Fruit fly (Drosophila melanogaster): ENCODE results near the gene Sirt2.

Sirt2 gene

DNA sequence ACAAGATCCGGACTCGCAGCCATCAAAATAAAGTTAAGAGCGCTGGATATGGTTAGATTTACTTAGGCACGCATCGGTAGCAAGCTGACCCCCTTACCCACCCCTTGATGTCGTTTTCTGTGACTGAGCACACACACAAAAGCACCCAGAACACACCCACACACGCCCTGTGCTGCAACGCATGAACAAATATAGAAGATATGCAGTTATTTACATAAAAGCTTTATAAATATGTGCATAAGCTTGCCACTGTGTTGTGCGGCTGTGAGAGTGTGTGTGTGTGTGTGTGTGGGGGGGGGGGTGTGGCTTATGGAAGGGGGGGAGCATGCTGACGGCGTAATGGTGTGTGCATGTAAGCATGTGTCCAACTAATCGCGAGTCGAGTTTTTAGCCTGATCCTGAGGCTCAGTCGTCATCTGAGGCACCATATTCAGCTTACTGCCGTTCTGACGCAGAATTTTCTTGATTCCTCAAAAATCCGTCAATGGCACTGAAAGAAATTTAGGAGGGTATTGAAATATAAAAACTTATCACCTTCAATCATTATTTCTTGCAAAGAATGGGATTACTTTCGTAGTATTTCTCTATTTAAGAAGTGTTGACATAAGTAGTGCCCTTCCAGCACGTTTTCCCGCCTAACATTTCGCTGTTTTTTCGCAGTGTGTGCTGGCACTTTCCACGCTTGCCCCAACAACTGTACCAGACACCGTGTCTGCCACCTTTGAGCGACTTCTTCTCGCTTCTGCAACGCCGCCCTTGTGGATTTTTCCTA is 42.4 kb upstream of the Sirt2 start (continued):
- TF ChIP-seq gro (GFP tag; optimal IDR thresholded peaks at IDR 0.05) (no peak), fd64A (GFP tag; optimal IDR thresholded peaks at IDR 0.05) (peak; percentile 97), CG13424 (tag; optimal IDR thresholded peaks at IDR 0.05) (peak; percentile 56), Lim3 (GFP tag; IDR thresholded peaks at IDR 0.05) (no peak), CG1647 (GFP tag; optimal IDR thresholded peaks at IDR 0.05) (peak; percentile 75), CG7786 (GFP tag; optimal IDR thresholded peaks at IDR 0.05) (no peak), CG2199 (GFP tag; IDR thresholded peaks at IDR 0.05) (no peak), Mad (GFP tag; optimal IDR thresholded peaks at IDR 0.05) (no peak), trem (tag; optimal IDR thresholded peaks at IDR 0.05) (no peak), lola (GFP tag; optimal IDR thresholded peaks at IDR 0.05) (peak in 1 of 3 experiments; percentile 56), CG9797 (GFP tag; optimal IDR thresholded peaks at IDR 0.05) (peak; percentile 30), fd3F (GFP tag; optimal IDR thresholded peaks at IDR 0.05) (no peak), kni (GFP tag; optimal IDR thresholded peaks at IDR 0.05) (peak; percentile 96), Rx (GFP tag; IDR thresholded peaks at IDR 0.05) (peak; percentile 26), H2.0 (GFP tag; IDR thresholded peaks at IDR 0.05) (peak; percentile 51; the same call in 1 of the 2 replicates), nau (GFP tag; optimal IDR thresholded peaks at IDR 0.05) (peak; percentile 85), CG14667 (GFP tag; IDR thresholded peaks at IDR 0.05) (peak; percentile 14; the same call in 1 of the 2 replicates), zfh1 (GFP tag; IDR thresholded peaks at IDR 0.05) (peak; percentile 48; the same call in 2 of the 3 replicates), Myb (GFP tag; optimal IDR thresholded peaks at IDR 0.05) (no peak), cato (GFP tag; optimal IDR thresholded peaks at IDR 0.05; ENCODE audit: borderline replicate concordance) (peak; percentile 52), mirr (GFP tag; optimal IDR thresholded peaks at IDR 0.05) (no peak), pb (GFP tag; optimal IDR thresholded peaks at IDR 0.05) (no peak), Awh (GFP tag; IDR thresholded peaks at IDR 0.05) (peak; percentile 39; the same call in 1 of the 2 replicates), Antp (GFP tag; optimal IDR thresholded peaks at IDR 0.05) (peak; percentile 55), CG33557 (GFP tag; optimal IDR thresholded peaks at IDR 0.05) (peak; percentile 76), CG9609 (GFP tag; optimal IDR thresholded peaks at IDR 0.05) (peak; percentile 5), so (GFP tag; IDR thresholded peaks at IDR 0.05) (no peak), CG2678 (tag; optimal IDR thresholded peaks at IDR 0.05) (peak; percentile 39), HLH54F (GFP tag; optimal IDR thresholded peaks at IDR 0.05) (no peak), pzg (GFP tag; optimal IDR thresholded peaks at IDR 0.05) (no peak), CG18011 (GFP tag; optimal IDR thresholded peaks at IDR 0.05) (no peak), CG10267 (tag; optimal IDR thresholded peaks at IDR 0.05) (no peak), CG10274 (GFP tag; optimal IDR thresholded peaks at IDR 0.05) (no peak), al (GFP tag; IDR thresholded peaks at IDR 0.05) (no peak), pnt (GFP tag; optimal IDR thresholded peaks at IDR 0.05) (peak; percentile 13), CG10959 (GFP tag; IDR thresholded peaks at IDR 0.05) (peak; percentile 64), Hand (GFP tag; optimal IDR thresholded peaks at IDR 0.05) (no peak), CG18262 (tag; optimal IDR thresholded peaks at IDR 0.05) (peak; percentile 25), lov (optimal IDR thresholded peaks at IDR 0.05) (no peak), lov (GFP tag; IDR thresholded peaks at IDR 0.05) (peak; percentile 86), Ada2b (GFP tag; IDR thresholded peaks at IDR 0.05) (no peak), kay (GFP tag; optimal IDR thresholded peaks at IDR 0.05) (peak; percentile 74), CTCF (GFP tag; optimal IDR thresholded peaks at IDR 0.05) (no peak), CG5953 (GFP tag; IDR thresholded peaks at IDR 0.05) (peak; percentile 78), gsb-n (tag; optimal IDR thresholded peaks at IDR 0.05) (peak; percentile 79), Nf-YB (GFP tag; optimal IDR thresholded peaks at IDR 0.05) (peak; percentile 26), bigmax (GFP tag; optimal IDR thresholded peaks at IDR 0.05) (no peak), CG1792 (GFP tag; optimal IDR thresholded peaks at IDR 0.05) (peak; percentile 93), Poxn (GFP tag; IDR thresholded peaks at IDR 0.05) (no peak), CG13624 (GFP tag; optimal IDR thresholded peaks at IDR 0.05) (no peak), NK7.1 (GFP tag; optimal IDR thresholded peaks at IDR 0.05) (peak; percentile 47)
